Worm (Caenorhabditis elegans): Measurements from ENCODE around the gene pde-4.
A peak's percentile ranks its signal among the peaks of the same experiment; 100 is the strongest.

pde-4 gene

DNA sequence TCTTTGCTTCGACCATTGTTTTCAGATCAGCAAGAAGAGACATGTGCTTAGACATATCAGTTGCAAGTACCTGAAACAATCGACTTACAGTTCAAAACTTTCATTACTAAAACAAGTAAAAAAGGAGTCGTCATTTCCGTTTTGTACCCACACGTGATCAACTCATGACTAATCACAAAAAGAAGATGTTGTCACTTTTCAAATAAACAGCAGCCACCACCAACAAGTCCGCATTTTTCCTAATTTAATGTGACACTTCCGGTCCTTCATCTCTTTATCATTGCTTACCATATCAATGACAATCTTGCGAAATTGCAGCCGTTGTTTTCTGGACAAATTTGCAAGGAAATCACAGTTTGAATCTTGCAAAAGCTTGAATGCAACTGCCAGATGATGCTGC lies 22.4 kb downstream of the pde-4 start:
- TF ChIP-seq mep-1 (tag; optimal IDR thresholded peaks at IDR 0.05) (no peak), pha-4 (tag; optimal IDR thresholded peaks at IDR 0.05) (no peak), ces-1 (GFP tag; optimal IDR thresholded peaks at IDR 0.05) (no peak), ztf-11 (tag; optimal IDR thresholded peaks at IDR 0.05) (no peak), nhr-2 (tag; optimal IDR thresholded peaks at IDR 0.05) (no peak), blmp-1 (tag; optimal IDR thresholded peaks at IDR 0.05) (no peak), nhr-237 (tag; optimal IDR thresholded peaks at IDR 0.05) (no peak), lin-13 (tag; optimal IDR thresholded peaks at IDR 0.05) (no peak), lsy-2 (tag; optimal IDR thresholded peaks at IDR 0.05) (no peak), ham-2 (GFP tag; optimal IDR thresholded peaks at IDR 0.05) (no peak), M03D4.4 (tag; optimal IDR thresholded peaks at IDR 0.05) (no peak), sem-2 (GFP tag; optimal IDR thresholded peaks at IDR 0.05) (no peak), unc-39 (tag; optimal IDR thresholded peaks at IDR 0.05) (no peak), nhr-12 (tag; optimal IDR thresholded peaks at IDR 0.05) (no peak), ceh-83 (GFP tag; optimal IDR thresholded peaks at IDR 0.05) (no peak), zip-8 (tag; optimal IDR thresholded peaks at IDR 0.05) (no peak), cnd-1 (tag; optimal IDR thresholded peaks at IDR 0.05) (no peak), sptf-1 (tag; optimal IDR thresholded peaks at IDR 0.05) (no peak), bed-3 (GFP tag; optimal IDR thresholded peaks at IDR 0.05) (no peak)

DNA sequence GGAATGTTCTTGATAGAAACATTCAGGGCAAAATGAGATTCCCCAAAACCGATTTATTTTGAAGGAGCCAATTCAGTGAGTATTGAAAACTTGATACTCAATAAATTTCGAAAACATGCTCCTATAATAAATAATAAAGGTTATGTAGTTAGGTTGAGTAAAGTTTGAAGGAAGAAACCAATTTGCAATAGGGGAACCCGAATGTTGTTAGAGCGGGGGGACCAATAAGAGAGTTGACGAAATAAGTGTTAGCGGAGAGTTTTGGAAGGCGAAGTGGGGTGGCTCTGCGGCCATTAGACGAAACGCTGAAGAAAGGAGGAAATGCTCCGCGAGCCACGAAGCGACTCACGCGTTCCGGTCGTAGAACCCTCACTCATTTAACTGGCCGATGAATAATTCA lies 26.1 kb downstream of the pde-4 start:
- TF ChIP-seq ces-1 (GFP tag; optimal IDR thresholded peaks at IDR 0.05) (peak; percentile 89), mab-5 (tag; optimal IDR thresholded peaks at IDR 0.05) (no peak), nhr-2 (tag; optimal IDR thresholded peaks at IDR 0.05) (no peak), mls-2 (tag; optimal IDR thresholded peaks at IDR 0.05) (no peak), nhr-237 (tag; optimal IDR thresholded peaks at IDR 0.05) (no peak), nhr-12 (tag; optimal IDR thresholded peaks at IDR 0.05) (no peak), ceh-39 (tag; optimal IDR thresholded peaks at IDR 0.05) (no peak)

DNA sequence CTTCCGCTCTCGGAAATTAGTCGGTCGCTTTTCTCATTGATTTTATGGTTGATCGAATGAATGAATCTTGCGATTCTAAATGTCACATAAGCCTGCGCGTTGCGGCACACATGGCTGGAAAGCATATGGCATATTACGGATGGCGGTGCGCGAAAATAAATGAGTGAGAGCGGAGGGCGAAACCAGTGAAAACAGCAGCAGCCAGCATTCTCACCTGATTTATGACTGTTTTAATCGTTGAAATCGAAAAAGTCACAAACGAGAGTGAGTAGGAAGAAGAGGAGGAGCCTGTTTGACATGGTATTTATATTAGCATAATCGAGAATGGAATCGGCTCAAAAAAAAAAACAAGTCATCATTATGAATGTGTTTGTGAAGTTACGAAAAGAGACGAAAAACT lies 26.8 kb downstream of the pde-4 start:
- TF ChIP-seq ztf-11 (tag; optimal IDR thresholded peaks at IDR 0.05) (no peak), lin-32 (GFP tag; optimal IDR thresholded peaks at IDR 0.05) (peak; percentile 39), hlh-1 (tag; optimal IDR thresholded peaks at IDR 0.05) (peak; percentile 9), ham-2 (GFP tag; optimal IDR thresholded peaks at IDR 0.05) (peak; percentile 33), blmp-1 (tag; optimal IDR thresholded peaks at IDR 0.05) (no peak), mls-2 (tag; optimal IDR thresholded peaks at IDR 0.05) (peak; percentile 2), sptf-1 (tag; optimal IDR thresholded peaks at IDR 0.05) (no peak)

DNA sequence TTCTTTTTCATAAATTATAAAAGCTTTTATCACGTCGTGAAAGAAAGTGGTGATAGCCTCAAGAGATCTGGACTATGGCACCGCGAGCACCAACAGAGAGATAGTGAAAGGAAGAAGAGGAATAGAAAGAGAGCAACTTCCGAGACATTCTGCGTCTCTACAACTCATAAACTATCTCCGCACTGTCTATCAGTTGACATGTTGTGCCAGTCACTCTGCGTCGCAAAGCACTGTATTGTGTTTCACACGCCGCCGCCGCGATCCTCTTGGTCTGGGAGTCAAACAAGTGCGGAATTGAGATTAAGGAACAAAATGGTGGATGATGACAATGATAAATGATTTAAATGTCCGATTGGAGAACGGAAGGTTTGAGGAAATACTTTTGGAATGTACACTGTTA lies 27.6 kb downstream of the pde-4 start:
- peak; percentile 24 for TF ChIP-seq unc-62 (GFP tag; optimal IDR thresholded peaks at IDR 0.05)
- TF ChIP-seq pha-4 (tag; optimal IDR thresholded peaks at IDR 0.05), result peak; percentile 72
- TF ChIP-seq lin-32 (GFP tag; optimal IDR thresholded peaks at IDR 0.05), result no peak

DNA sequence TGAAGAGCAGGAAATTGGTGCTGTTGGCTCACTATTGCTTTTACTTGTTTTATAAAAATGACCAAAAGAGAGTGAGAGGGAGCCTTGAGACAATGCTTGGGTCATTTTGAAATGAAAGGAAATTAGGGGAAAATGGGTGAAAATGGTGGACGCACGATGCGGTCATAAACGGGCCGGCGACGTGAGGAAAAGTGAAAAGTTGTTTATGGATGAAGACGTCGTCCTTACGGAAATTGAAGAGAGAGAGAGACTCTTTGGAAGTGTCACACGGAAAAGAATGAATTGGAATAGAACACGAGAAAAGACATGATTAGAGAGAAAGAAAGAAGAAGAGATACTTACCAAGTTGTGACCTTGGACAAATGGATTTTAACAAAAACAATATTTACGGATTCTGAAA lies 29.5 kb downstream of the pde-4 start:
- TF ChIP-seq ztf-11 (tag; optimal IDR thresholded peaks at IDR 0.05) (no peak), blmp-1 (tag; optimal IDR thresholded peaks at IDR 0.05) (peak; percentile 81), ceh-83 (GFP tag; optimal IDR thresholded peaks at IDR 0.05) (no peak), unc-39 (tag; optimal IDR thresholded peaks at IDR 0.05) (no peak)

DNA sequence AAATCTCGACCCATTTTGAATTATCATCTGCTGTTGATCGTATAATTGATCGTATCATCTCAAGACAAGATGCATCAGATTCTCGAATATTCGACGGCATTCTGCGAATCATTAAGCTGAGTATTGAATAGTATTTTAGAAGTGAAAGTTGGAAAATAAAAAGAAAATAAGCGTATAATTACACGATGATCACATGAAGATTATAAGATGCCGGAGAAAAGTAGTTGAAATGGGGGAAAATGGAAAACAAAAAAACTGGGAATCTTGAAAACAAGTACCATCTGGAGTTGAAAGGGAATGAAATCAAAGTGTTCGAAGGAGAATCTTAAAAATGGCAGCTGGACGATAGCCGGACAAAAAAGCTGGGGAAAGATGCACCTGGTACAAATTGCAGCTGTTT lies 30.6 kb downstream of the pde-4 start, which contains the start of gene R07G3.8:
Gene R07G3.8 (minus strand): TSS at position 101 of the 400 bp plus-strand sequence.
- TF ChIP-seq mab-5 (tag; optimal IDR thresholded peaks at IDR 0.05) (no peak), unc-62 (GFP tag; optimal IDR thresholded peaks at IDR 0.05) (no peak), ceh-43 (GFP tag; optimal IDR thresholded peaks at IDR 0.05) (no peak), elt-1 (tag; optimal IDR thresholded peaks at IDR 0.05; ENCODE audit: borderline replicate concordance, insufficient read depth) (no peak), nhr-28 (tag; optimal IDR thresholded peaks at IDR 0.05) (no peak), unc-39 (tag; optimal IDR thresholded peaks at IDR 0.05) (no peak), lsy-2 (tag; optimal IDR thresholded peaks at IDR 0.05) (no peak), ces-1 (GFP tag; optimal IDR thresholded peaks at IDR 0.05) (no peak), zip-8 (tag; optimal IDR thresholded peaks at IDR 0.05) (no peak), flh-1 (GFP tag; optimal IDR thresholded peaks at IDR 0.05) (no peak), nhr-76 (tag; optimal IDR thresholded peaks at IDR 0.05) (no peak)

Data from whole organism, mixed stage, embryonic.